Worm (Caenorhabditis elegans): ENCODE results near the gene lips-3.
A peak's percentile ranks its signal among the peaks of the same experiment; 100 is the strongest.

lips-3 gene

DNA sequence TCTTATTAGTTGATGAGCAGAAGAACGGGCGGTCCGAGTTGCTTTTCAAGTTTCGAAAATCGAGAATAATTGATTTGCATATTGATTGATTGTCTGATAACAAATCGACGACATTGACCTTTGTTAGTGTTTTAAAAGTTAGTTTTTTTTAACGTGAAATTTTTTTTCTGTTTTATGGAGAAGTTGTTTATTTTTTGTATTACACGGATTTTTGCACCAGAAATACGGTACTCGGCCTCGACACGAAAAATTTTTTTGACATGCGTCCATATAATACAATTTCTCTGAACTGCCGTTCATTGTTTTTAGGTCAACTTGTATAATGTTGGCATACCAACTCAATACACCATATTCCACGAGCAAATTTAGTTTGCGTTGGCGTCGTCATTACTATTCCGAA is 39.1 kb downstream of the lips-3 start, which contains the start of gene T23F11.2:
T23F11.2 (minus strand) TSS at position 101 of the 400 bp plus-strand sequence.
- TF ChIP-seq tbx-37 (GFP tag; conservative IDR thresholded peaks at IDR 0.05) (no peak), ets-7 (tag; optimal IDR thresholded peaks at IDR 0.05) (no peak), hnd-1 (tag; optimal IDR thresholded peaks at IDR 0.05) (no peak), ceh-13 (GFP tag; optimal IDR thresholded peaks at IDR 0.05) (no peak), scrt-1 (GFP tag; IDR thresholded peaks at IDR 0.05) (no peak), F13C5.2 (tag; optimal IDR thresholded peaks at IDR 0.05) (no peak), ama-1 (optimal IDR thresholded peaks at IDR 0.05) (no peak), hmg-4 (GFP tag; optimal IDR thresholded peaks at IDR 0.05) (no peak), sea-1 (GFP tag; conservative IDR thresholded peaks at IDR 0.05) (no peak), ceh-36 (tag; optimal IDR thresholded peaks at IDR 0.05) (no peak), aly-1 (tag; optimal IDR thresholded peaks at IDR 0.05) (no peak), B0310.2 (tag; optimal IDR thresholded peaks at IDR 0.05) (no peak), hmbx-1 (tag; optimal IDR thresholded peaks at IDR 0.05) (no peak), tra-4 (tag; optimal IDR thresholded peaks at IDR 0.05) (no peak), pes-1 (GFP tag; IDR thresholded peaks at IDR 0.05) (no peak)

DNA sequence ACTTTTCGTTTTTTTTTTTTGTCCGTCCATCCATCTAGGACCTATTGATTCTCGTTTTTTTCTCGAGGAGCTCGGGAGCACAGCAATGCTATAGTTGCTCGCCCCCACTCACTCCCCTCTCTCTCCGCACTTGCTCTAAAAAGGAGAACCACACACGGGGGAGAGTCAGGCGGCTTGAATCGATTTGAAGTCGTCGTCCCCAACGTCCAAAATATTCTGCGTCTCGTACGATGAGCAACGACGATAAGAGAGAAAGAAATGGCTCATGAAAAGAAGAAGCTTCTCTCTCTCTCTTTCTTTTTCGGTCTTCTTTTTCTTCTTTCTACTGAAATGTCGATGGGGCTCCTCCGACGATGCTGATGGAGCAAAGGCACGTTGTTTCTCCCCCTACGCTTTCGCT is 40.1 kb downstream of the lips-3 start:
- TF ChIP-seq sea-1 (GFP tag; conservative IDR thresholded peaks at IDR 0.05) (no peak), flt-1 (GFP tag; IDR thresholded peaks at IDR 0.05) (no peak), B0310.2 (tag; optimal IDR thresholded peaks at IDR 0.05) (no peak), tra-4 (tag; optimal IDR thresholded peaks at IDR 0.05) (no peak), tbx-11 (GFP tag; IDR thresholded peaks at IDR 0.05) (no peak), ets-7 (tag; optimal IDR thresholded peaks at IDR 0.05) (no peak), aly-1 (tag; optimal IDR thresholded peaks at IDR 0.05) (no peak), tbx-37 (GFP tag; conservative IDR thresholded peaks at IDR 0.05) (no peak), ceh-13 (GFP tag; optimal IDR thresholded peaks at IDR 0.05) (no peak), ceh-36 (tag; optimal IDR thresholded peaks at IDR 0.05) (no peak), pes-1 (GFP tag; IDR thresholded peaks at IDR 0.05) (no peak), hmg-4 (GFP tag; optimal IDR thresholded peaks at IDR 0.05) (no peak), ama-1 (optimal IDR thresholded peaks at IDR 0.05) (no peak), hnd-1 (tag; optimal IDR thresholded peaks at IDR 0.05) (no peak), scrt-1 (GFP tag; IDR thresholded peaks at IDR 0.05) (no peak), F13C5.2 (tag; optimal IDR thresholded peaks at IDR 0.05) (no peak), hmbx-1 (tag; optimal IDR thresholded peaks at IDR 0.05) (no peak)

DNA sequence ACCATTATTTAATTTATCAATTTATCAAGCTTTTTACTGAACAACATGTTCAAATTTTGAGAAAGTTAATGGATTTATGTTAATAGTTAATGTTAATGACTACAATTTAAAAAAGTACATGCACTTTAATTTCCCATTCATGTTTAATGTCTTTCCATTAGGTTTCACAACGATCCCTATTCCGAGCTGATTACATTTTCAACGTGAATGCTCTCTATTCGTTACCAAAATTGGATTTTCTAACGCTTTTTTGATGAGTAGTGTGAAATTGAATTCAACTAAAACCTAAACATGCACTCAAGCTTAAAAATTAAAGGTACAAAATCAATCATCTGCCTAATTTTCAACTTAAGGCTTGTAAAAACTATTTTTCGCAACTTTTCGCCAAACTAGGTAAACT is 41.1 kb downstream of the lips-3 start:
- TF ChIP-seq ets-7 (tag; optimal IDR thresholded peaks at IDR 0.05) (no peak), hmbx-1 (tag; optimal IDR thresholded peaks at IDR 0.05) (no peak), tbx-37 (GFP tag; conservative IDR thresholded peaks at IDR 0.05) (no peak), flt-1 (GFP tag; IDR thresholded peaks at IDR 0.05) (no peak), ceh-36 (tag; optimal IDR thresholded peaks at IDR 0.05) (no peak), hnd-1 (tag; optimal IDR thresholded peaks at IDR 0.05) (no peak)

DNA sequence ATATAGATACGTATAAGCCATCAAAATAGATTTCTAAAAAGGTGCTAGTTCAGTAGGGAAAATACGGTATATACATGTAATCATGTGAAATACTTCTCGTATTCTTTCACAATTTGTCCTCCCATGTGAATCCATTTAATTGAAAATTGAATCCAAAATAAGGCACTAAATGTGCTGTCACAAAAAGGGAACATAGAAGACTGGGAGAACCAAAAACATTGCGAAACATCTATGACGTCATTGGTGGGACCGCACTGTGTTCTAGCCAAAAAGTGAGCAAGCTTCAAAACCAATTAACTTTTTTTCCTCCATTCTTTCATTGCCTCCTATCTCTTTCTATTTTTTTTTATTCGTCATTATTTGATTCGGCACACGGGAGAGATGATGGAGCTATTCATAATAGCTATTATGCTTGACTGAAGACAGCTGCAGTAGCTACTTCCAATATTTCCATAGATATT is 42.1 kb downstream of the lips-3 start, which contains the start of gene cdka-1:
cdka-1 (plus strand) TSS at position 411 of the 461 bp plus-strand sequence.
- TF ChIP-seq tra-4 (tag; optimal IDR thresholded peaks at IDR 0.05) (no peak), flt-1 (GFP tag; IDR thresholded peaks at IDR 0.05) (no peak)

DNA sequence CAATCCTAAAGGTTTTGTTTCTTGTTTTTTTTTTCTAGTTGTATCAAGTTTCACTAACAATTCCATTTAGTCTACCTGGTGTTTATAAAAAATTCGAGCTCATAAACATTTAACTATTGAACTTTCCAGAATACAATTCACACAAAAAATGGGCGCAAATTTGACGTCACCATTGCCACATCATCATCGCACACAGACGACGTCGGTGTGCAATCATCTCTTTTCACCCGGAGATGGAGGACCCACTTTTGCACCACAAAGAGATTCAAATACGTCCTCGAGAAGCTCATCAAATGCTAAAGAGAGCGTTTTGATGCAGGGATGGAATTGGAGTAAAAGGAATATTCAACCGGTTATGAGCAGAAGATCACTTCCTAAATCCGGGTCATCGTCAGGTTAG is 43.1 kb downstream of the lips-3 start:
- TF ChIP-seq hnd-1 (tag; optimal IDR thresholded peaks at IDR 0.05) (no peak), hmbx-1 (tag; optimal IDR thresholded peaks at IDR 0.05) (no peak), ets-7 (tag; optimal IDR thresholded peaks at IDR 0.05) (no peak), ama-1 (optimal IDR thresholded peaks at IDR 0.05) (no peak), sea-1 (GFP tag; conservative IDR thresholded peaks at IDR 0.05) (no peak), ceh-36 (tag; optimal IDR thresholded peaks at IDR 0.05) (no peak), tra-4 (tag; optimal IDR thresholded peaks at IDR 0.05) (no peak), tbx-11 (GFP tag; IDR thresholded peaks at IDR 0.05) (no peak), pes-1 (GFP tag; IDR thresholded peaks at IDR 0.05) (no peak), ceh-13 (GFP tag; optimal IDR thresholded peaks at IDR 0.05) (no peak)

DNA sequence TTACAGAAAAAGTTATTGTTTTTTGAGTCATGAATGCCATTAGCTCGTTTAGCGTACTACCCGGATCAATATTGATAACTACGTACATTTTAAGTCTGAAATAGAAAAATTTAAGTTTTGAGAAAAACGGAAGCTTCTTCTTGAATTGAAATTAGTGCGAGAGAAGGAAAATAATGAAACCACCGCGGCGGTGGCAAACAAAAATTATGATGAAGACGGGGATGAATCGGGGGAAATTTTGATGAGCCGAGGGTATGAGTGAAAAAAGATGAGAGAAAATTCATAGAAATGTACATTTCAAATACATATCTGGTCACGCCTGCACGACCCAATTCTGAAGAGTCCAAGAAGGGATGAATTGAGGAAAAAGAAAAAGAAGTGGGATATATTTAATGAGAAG is 48.9 kb downstream of the lips-3 start, which contains the start of gene T23F11.4:
T23F11.4 (minus strand) TSS at position 101 of the 400 bp plus-strand sequence.
- TF ChIP-seq ets-7 (tag; optimal IDR thresholded peaks at IDR 0.05): no peak
- TF ChIP-seq aly-1 (tag; optimal IDR thresholded peaks at IDR 0.05): no peak
- TF ChIP-seq F13C5.2 (tag; optimal IDR thresholded peaks at IDR 0.05): no peak
- TF ChIP-seq ceh-13 (GFP tag; optimal IDR thresholded peaks at IDR 0.05): no peak
- TF ChIP-seq tbx-11 (GFP tag; IDR thresholded peaks at IDR 0.05): no peak
- TF ChIP-seq tra-4 (tag; optimal IDR thresholded peaks at IDR 0.05): no peak
- TF ChIP-seq ceh-36 (tag; optimal IDR thresholded peaks at IDR 0.05): no peak
- TF ChIP-seq tbx-37 (GFP tag; conservative IDR thresholded peaks at IDR 0.05): no peak
- no peak for TF ChIP-seq B0310.2 (tag; optimal IDR thresholded peaks at IDR 0.05)
- no peak for TF ChIP-seq scrt-1 (GFP tag; IDR thresholded peaks at IDR 0.05)
- no peak for TF ChIP-seq hmg-4 (GFP tag; optimal IDR thresholded peaks at IDR 0.05)
- TF ChIP-seq sea-1 (GFP tag; conservative IDR thresholded peaks at IDR 0.05): no peak
- no peak for TF ChIP-seq ama-1 (optimal IDR thresholded peaks at IDR 0.05)
- no peak for TF ChIP-seq flt-1 (GFP tag; IDR thresholded peaks at IDR 0.05)
- no peak for TF ChIP-seq hmbx-1 (tag; optimal IDR thresholded peaks at IDR 0.05)

DNA sequence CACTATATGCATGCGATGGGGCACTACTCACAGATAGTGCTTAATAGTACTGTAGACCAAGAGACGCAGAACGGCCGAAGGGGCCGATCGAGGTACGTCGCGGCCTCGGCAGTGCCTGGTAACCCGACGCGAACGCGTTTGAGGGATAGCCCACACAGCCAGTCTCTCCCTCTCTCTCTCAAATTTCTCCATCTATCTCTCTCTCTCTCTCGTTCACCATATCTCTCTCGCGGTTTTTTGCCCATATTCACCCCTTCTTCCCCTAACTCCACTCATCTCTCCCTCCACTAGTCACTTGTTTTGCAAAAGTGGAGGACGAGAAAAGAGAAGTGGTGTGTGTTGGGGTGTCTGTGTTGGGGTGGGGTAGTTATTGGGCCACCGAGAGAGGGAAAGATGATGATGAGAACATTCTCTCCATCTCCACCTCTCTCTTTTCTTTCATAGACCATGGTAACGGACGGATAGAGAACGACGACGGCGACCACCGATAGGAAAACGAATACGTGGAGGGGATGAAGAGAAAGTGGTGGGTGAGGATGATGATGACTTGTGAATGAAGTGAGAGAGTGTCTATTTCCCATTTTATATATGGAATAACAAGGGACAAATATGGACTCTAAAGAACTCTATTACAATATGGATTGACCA is 50.5 kb downstream of the lips-3 start:
- TF ChIP-seq B0310.2 (tag; optimal IDR thresholded peaks at IDR 0.05) (no peak), scrt-1 (GFP tag; IDR thresholded peaks at IDR 0.05) (no peak), sea-1 (GFP tag; conservative IDR thresholded peaks at IDR 0.05) (0 out of 2 replicates have a peak, but pooled peaks have one; percentile 23), ceh-36 (tag; optimal IDR thresholded peaks at IDR 0.05) (peak; percentile 7), F13C5.2 (tag; optimal IDR thresholded peaks at IDR 0.05) (peak; percentile 83), hmg-4 (GFP tag; optimal IDR thresholded peaks at IDR 0.05) (peak; percentile 87), hnd-1 (tag; optimal IDR thresholded peaks at IDR 0.05) (no peak), aly-1 (tag; optimal IDR thresholded peaks at IDR 0.05) (peak; percentile 67)
